Fruit fly (Drosophila melanogaster) whole organism, embryonic: ENCODE measurements around the gene CG8665.

Experiments
- Adf1 ChIP-seq: fragments of 200-800 bp; sonication (Bioruptor generic); IDR thresholded peaks from 2 replicates; pipeline ENCODE4 v1.3.6; 2022; ENCODE audit warnings: missing biosample characterization, missing genetic modification characterization
- Bdp1 ChIP-seq: fragments of 200-800 bp; sonication (Bioruptor generic); optimal IDR thresholded peaks from 3 replicates; lab custom pipeline; 2016; ENCODE audit warnings: missing biosample characterization, missing genetic modification characterization
- CG10462 ChIP-seq: fragments of 200-800 bp; sonication (Bioruptor generic); optimal IDR thresholded peaks from 2 replicates; lab custom pipeline; 2016; ENCODE audit warnings: missing biosample characterization, missing genetic modification characterization
- CG10543 ChIP-seq: fragments of 200-800 bp; sonication (Bioruptor generic); optimal IDR thresholded peaks from 3 replicates; lab custom pipeline; 2017; ENCODE audit warnings: missing biosample characterization, mild to moderate bottlenecking, missing genetic modification characterization, moderate library complexity
- CG13894 ChIP-seq: fragments of 200-800 bp; sonication (Bioruptor generic); optimal IDR thresholded peaks from 3 replicates; lab custom pipeline; 2018; ENCODE audit warnings: missing biosample characterization, mild to moderate bottlenecking, missing genetic modification characterization, moderate library complexity
- CG14860 ChIP-seq: fragments of 200-800 bp; sonication (Bioruptor generic); IDR thresholded peaks from 3 replicates; pipeline ENCODE4 v1.3.6; 2022; ENCODE audit warnings: missing biosample characterization, missing genetic modification characterization; ENCODE audit not compliant: partially characterized antibody
- CG15514 ChIP-seq: fragments of 200-800 bp; sonication (Bioruptor generic); optimal IDR thresholded peaks from 3 replicates; lab custom pipeline; 2017; ENCODE audit warnings: missing biosample characterization, missing genetic modification characterization, mild to moderate bottlenecking, moderate library complexity, missing genetic modification reagents
- CG18599 ChIP-seq: fragments of 200-800 bp; sonication (Bioruptor generic); optimal IDR thresholded peaks from 3 replicates; lab custom pipeline; 2017; ENCODE audit warnings: missing biosample characterization, missing genetic modification characterization, mild to moderate bottlenecking, moderate library complexity, missing genetic modification reagents
- CG2120 ChIP-seq: fragments of 200-800 bp; sonication (Bioruptor generic); optimal IDR thresholded peaks from 3 replicates; lab custom pipeline; 2016; ENCODE audit warnings: missing biosample characterization, missing genetic modification characterization
- CG2199 ChIP-seq: fragments of 200-800 bp; sonication (Bioruptor generic); IDR thresholded peaks from 3 replicates; pipeline ENCODE4 v1.3.6; 2022; ENCODE audit warnings: missing biosample characterization, missing genetic modification characterization
- CG43689 ChIP-seq: fragments of 200-800 bp; sonication (Bioruptor generic); IDR thresholded peaks from 2 replicates; pipeline ENCODE4 v1.3.6; 2022; ENCODE audit warnings: missing biosample characterization, missing genetic modification characterization
- CG6654 ChIP-seq: fragments of 200-800 bp; sonication (Bioruptor generic); optimal IDR thresholded peaks from 2 replicates; lab custom pipeline; 2017; ENCODE audit warnings: missing biosample characterization, mild to moderate bottlenecking, missing genetic modification characterization
- CG6854 ChIP-seq: fragments of 200-800 bp; sonication (Bioruptor generic); optimal IDR thresholded peaks from 3 replicates; lab custom pipeline; 2017; ENCODE audit warnings: missing biosample characterization, mild to moderate bottlenecking, missing genetic modification characterization
- CG7271 ChIP-seq: fragments of 200-800 bp; sonication (Bioruptor generic); optimal IDR thresholded peaks from 2 replicates; lab custom pipeline; 2018; ENCODE audit warnings: missing biosample characterization, mild to moderate bottlenecking, missing genetic modification characterization, moderate library complexity
- CG8290 ChIP-seq, 3 experiments: fragments of 200-800 bp; sonication (Bioruptor generic); optimal IDR thresholded peaks; 2 replicates each; lab custom pipeline; 2016 to 2019; ENCODE audit warnings: missing biosample characterization in 3 of 3, missing genetic modification characterization in 3 of 3, mild to moderate bottlenecking in 2 of 3, moderate library complexity in 1 of 3
- CTCF ChIP-seq: fragments of 200-800 bp; sonication (Bioruptor generic); optimal IDR thresholded peaks from 2 replicates; lab custom pipeline; 2017; ENCODE audit warnings: missing biosample characterization, mild to moderate bottlenecking, missing genetic modification characterization, moderate library complexity
- Chrac-16 ChIP-seq: fragments of 200-800 bp; sonication (Bioruptor generic); optimal IDR thresholded peaks from 3 replicates; lab custom pipeline; 2016; ENCODE audit warnings: missing biosample characterization, missing genetic modification characterization
- Deaf1 ChIP-seq: fragments of 200-800 bp; optimal IDR thresholded peaks from 3 replicates; lab custom pipeline; 2019; ENCODE audit warnings: missing biosample characterization, mild to moderate bottlenecking, missing genetic modification characterization, moderate library complexity
- Dip2 ChIP-seq: fragments of 200-800 bp; sonication (Bioruptor generic); IDR thresholded peaks from 2 replicates; pipeline ENCODE4 v1.3.6; 2022; ENCODE audit warnings: missing biosample characterization, missing genetic modification characterization
- Ets65A ChIP-seq: fragments of 200-800 bp; sonication (Bioruptor generic); peaks from one replicate; lab custom pipeline; 2016; ENCODE audit warnings: missing biosample characterization, missing genetic modification characterization
- Fer1 ChIP-seq: fragments of 200-800 bp; sonication (Bioruptor generic); optimal IDR thresholded peaks from 2 replicates; lab custom pipeline; 2017; ENCODE audit warnings: missing biosample characterization, mild to moderate bottlenecking, missing genetic modification characterization
- HLH4C ChIP-seq: fragments of 200-800 bp; sonication (Bioruptor generic); IDR thresholded peaks from 3 replicates; pipeline ENCODE4 v1.3.6; 2022; ENCODE audit warnings: missing biosample characterization, missing genetic modification characterization; ENCODE audit not compliant: partially characterized antibody
- Hand ChIP-seq: fragments of 200-800 bp; sonication (Bioruptor generic); optimal IDR thresholded peaks from 2 replicates; lab custom pipeline; 2017; ENCODE audit warnings: mild to moderate bottlenecking, missing biosample characterization, missing genetic modification reagents, missing genetic modification characterization
- Hmr ChIP-seq: fragments of 200-800 bp; sonication (Bioruptor generic); optimal IDR thresholded peaks from 3 replicates; lab custom pipeline; 2017; ENCODE audit warnings: mild to moderate bottlenecking, missing biosample characterization, missing genetic modification reagents, missing genetic modification characterization
- Jarid2 ChIP-seq: fragments of 200-800 bp; sonication (Bioruptor generic); optimal IDR thresholded peaks from 3 replicates; lab custom pipeline; 2017; ENCODE audit warnings: mild to moderate bottlenecking, missing biosample characterization, missing genetic modification reagents, missing genetic modification characterization
- Meics ChIP-seq: fragments of 200-800 bp; sonication (Bioruptor generic); optimal IDR thresholded peaks from 2 replicates; lab custom pipeline; 2017; ENCODE audit warnings: missing biosample characterization, mild to moderate bottlenecking, missing genetic modification characterization
- Myb ChIP-seq: fragments of 200-800 bp; sonication (Bioruptor generic); optimal IDR thresholded peaks from 2 replicates; lab custom pipeline; 2016; ENCODE audit warnings: missing biosample characterization, missing genetic modification characterization
- Nf-YC ChIP-seq: fragments of 200-800 bp; optimal IDR thresholded peaks from 3 replicates; lab custom pipeline; 2019; ENCODE audit warnings: missing biosample characterization, mild to moderate bottlenecking, missing genetic modification characterization, moderate library complexity
- ab ChIP-seq: fragments of 200-800 bp; sonication (Bioruptor generic); optimal IDR thresholded peaks from 2 replicates; lab custom pipeline; 2016; ENCODE audit warnings: missing biosample characterization, missing genetic modification characterization
- abd-A ChIP-seq: fragments of 200-800 bp; sonication (Bioruptor generic); optimal IDR thresholded peaks from 3 replicates; lab custom pipeline; 2019; ENCODE audit warnings: missing biosample characterization, mild to moderate bottlenecking, missing genetic modification characterization, moderate library complexity
- amos ChIP-seq: fragments of 200-800 bp; sonication (Bioruptor generic); IDR thresholded peaks from 2 replicates; pipeline ENCODE4 v1.3.6; 2022; ENCODE audit warnings: missing biosample characterization, missing genetic modification characterization; ENCODE audit not compliant: partially characterized antibody
- chinmo ChIP-seq: fragments of 200-800 bp; sonication (Bioruptor generic); IDR thresholded peaks from 4 replicates; pipeline ENCODE4 v1.3.6; 2022; ENCODE audit warnings: missing biosample characterization, missing genetic modification characterization; ENCODE audit not compliant: partially characterized antibody
- crp ChIP-seq, 2 experiments: fragments of 200-800 bp; sonication (Bioruptor generic); optimal IDR thresholded peaks; 2 replicates in 1 of 2; 3 replicates in 1 of 2; lab custom pipeline; 2017; ENCODE audit warnings: missing biosample characterization in 2 of 2, missing genetic modification characterization in 2 of 2, mild to moderate bottlenecking in 1 of 2, moderate library complexity in 1 of 2
- ewg ChIP-seq: fragments of 200-800 bp; sonication (Bioruptor generic); optimal IDR thresholded peaks from 3 replicates; lab custom pipeline; 2017; ENCODE audit warnings: mild to moderate bottlenecking, missing biosample characterization, missing genetic modification reagents, missing genetic modification characterization
- gsb ChIP-seq: fragments of 200-800 bp; sonication (Bioruptor generic); IDR thresholded peaks from 2 replicates; pipeline ENCODE4 v1.3.6; 2022; ENCODE audit warnings: missing biosample characterization, missing genetic modification characterization
- oc ChIP-seq: fragments of 200-800 bp; sonication (Bioruptor generic); optimal IDR thresholded peaks from 2 replicates; lab custom pipeline; 2018; ENCODE audit warnings: missing biosample characterization, mild to moderate bottlenecking, missing genetic modification characterization, moderate library complexity
- onecut ChIP-seq: fragments of 200-800 bp; sonication (Bioruptor generic); IDR thresholded peaks from 2 replicates; pipeline ENCODE4 v1.3.6; 2022; ENCODE audit warnings: missing biosample characterization, missing genetic modification characterization
- pzg ChIP-seq: fragments of 200-800 bp; sonication (Bioruptor generic); optimal IDR thresholded peaks from 3 replicates; lab custom pipeline; 2018; ENCODE audit warnings: missing biosample characterization, mild to moderate bottlenecking, missing genetic modification characterization, moderate library complexity
- scrt ChIP-seq: fragments of 200-800 bp; sonication (Bioruptor generic); optimal IDR thresholded peaks from 2 replicates; lab custom pipeline; 2018; ENCODE audit warnings: missing biosample characterization, mild to moderate bottlenecking, missing genetic modification characterization, moderate library complexity
- sim ChIP-seq: fragments of 200-800 bp; sonication (Bioruptor generic); IDR thresholded peaks from 2 replicates; pipeline ENCODE4 v1.3.6; 2022; ENCODE audit warnings: missing biosample characterization, missing genetic modification characterization
- tio ChIP-seq: fragments of 200-800 bp; sonication (Bioruptor generic); optimal IDR thresholded peaks from 2 replicates; lab custom pipeline; 2017; ENCODE audit warnings: missing biosample characterization, missing genetic modification characterization, inconsistent platforms
- tx ChIP-seq: fragments of 200-800 bp; sonication (Bioruptor generic); optimal IDR thresholded peaks from 2 replicates; lab custom pipeline; 2016; ENCODE audit warnings: missing biosample characterization, missing genetic modification characterization
- zen2 ChIP-seq: fragments of 200-800 bp; sonication (Bioruptor generic); IDR thresholded peaks from 3 replicates; pipeline ENCODE4 v1.3.6; 2022; ENCODE audit warnings: missing biosample characterization, missing genetic modification characterization; ENCODE audit not compliant: partially characterized antibody

The CG8665 gene

dm6 chr2L:21369606-21370005 lies 1.4 kb upstream of the CG8665 start, which contains the start of gene Gr39b:
TSS of gene Gr39b (minus strand) at chr2L:21369706.
- TF ChIP-seq oc (no peak), CG7271 (tag; lab: Kevin White, UChicago) (no peak)

DNA sequence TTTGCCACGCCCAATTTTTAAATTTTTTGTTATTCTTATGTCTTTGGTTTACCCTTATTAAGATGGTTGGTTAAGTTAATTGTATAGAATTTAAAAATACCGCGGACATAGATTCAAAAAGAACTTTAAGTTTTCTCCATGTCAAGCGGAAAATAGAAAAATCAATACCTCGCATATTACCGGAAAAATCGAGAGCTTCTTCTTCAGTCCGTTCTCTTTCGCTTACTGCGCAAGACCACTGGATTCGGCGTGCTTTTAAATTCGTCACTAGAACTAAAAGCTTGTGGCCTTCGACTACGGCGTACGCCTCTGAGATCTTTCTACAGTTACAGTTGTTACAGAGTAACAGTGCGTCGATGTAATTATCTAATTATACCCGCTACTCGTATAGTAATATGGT lies 7.0 kb downstream of the CG8665 start:
- TF ChIP-seq CG10462 (GFP tag; lab: Kevin White, UChicago) (no peak), onecut (GFP tag; lab: Robert Waterston, UW) (peak; percentile 97), Deaf1 (peak; percentile 41), tx (no peak), ewg (GFP tag; lab: Kevin White, UChicago) (peak; percentile 84), CG2199 (GFP tag; lab: Robert Waterston, UW) (peak; percentile 48; the same call in 1 of the 3 replicates)
- TF ChIP-seq, all 482 proteins: peak for 4

- TF ChIP-seq CTCF (GFP tag; lab: Kevin White, UChicago) (peak; percentile 90), CG10543 (peak; percentile 26), HLH4C (GFP tag; lab: Robert Waterston, UW) (0 out of 3 replicates have a peak, but pooled peaks have one; percentile 12), CG43689 (no peak), Nf-YC (tag; lab: Kevin White, UChicago) (no peak), Deaf1 (peak; percentile 98), CG6854 (GFP tag; lab: Kevin White, UChicago) (peak; percentile 34), ab (GFP tag; lab: Kevin White, UChicago) (no peak), Hand (GFP tag; lab: Kevin White, UChicago) (peak; percentile 1), ewg (GFP tag; lab: Kevin White, UChicago) (peak; percentile 66), Chrac-16 (GFP tag; lab: Kevin White, UChicago) (no peak), Ets65A (GFP tag; lab: Kevin White, UChicago) (peak; percentile 81), gsb (GFP tag; lab: Robert Waterston, UW) (no peak), CG18599 (GFP tag; lab: Kevin White, UChicago) (peak; percentile 34), chinmo (0 out of 4 replicates have a peak, but pooled peaks have one; percentile 22), sim (GFP tag; lab: Robert Waterston, UW) (no peak), abd-A (tag; lab: Kevin White, UChicago) (peak; percentile 69), Fer1 (GFP tag; lab: Kevin White, UChicago) (peak; percentile 17), Bdp1 (GFP tag; lab: Kevin White, UChicago) (no peak), pzg (GFP tag; lab: Kevin White, UChicago) (peak; percentile 25), amos (GFP tag; lab: Robert Waterston, UW) (peak; percentile 7; the same call in 1 of the 2 replicates), CG6654 (GFP tag; lab: Kevin White, UChicago) (peak; percentile 95), Dip2 (GFP tag; lab: Robert Waterston, UW) (peak; percentile 86), Hmr (peak; percentile 32), crp (GFP tag; optimal IDR thresholded peaks at IDR 0.05; lab: Kevin White, UChicago) (peak in 1 of 2 experiments; percentile 63), CG2120 (GFP tag; lab: Kevin White, UChicago) (no peak), scrt (peak; percentile 17), CG15514 (GFP tag; lab: Kevin White, UChicago) (peak; percentile 37), CG14860 (GFP tag; lab: Robert Waterston, UW) (0 out of 3 replicates have a peak, but pooled peaks have one; percentile 17), CG8290 (GFP tag; optimal IDR thresholded peaks at IDR 0.05; lab: Kevin White, UChicago) (no peak), CG8290 (tag; optimal IDR thresholded peaks at IDR 0.05; lab: Kevin White, UChicago) (peak in 1 of 2 experiments; percentile 48), CG13894 (tag; lab: Kevin White, UChicago) (peak; percentile 28), Meics (GFP tag; lab: Kevin White, UChicago) (peak; percentile 5), Adf1 (GFP tag; lab: Robert Waterston, UW) (peak; percentile 38; the same call in 1 of the 2 replicates), tio (GFP tag; lab: Kevin White, UChicago) (no peak), zen2 (0 out of 3 replicates have a peak, but pooled peaks have one; percentile 23), Myb (GFP tag; lab: Kevin White, UChicago) (no peak), Jarid2 (GFP tag; lab: Kevin White, UChicago) (peak; percentile 10)
These were observed 8.8 kb downstream of the CG8665 start, which contains the start of gene nrv3 for dm6 chr2L:21379790-21380349. TSS of gene nrv3 (plus strand) at chr2L:21380000.
